Fruit fly (Drosophila melanogaster) whole organism, embryonic: ENCODE measurements around the gene cv-c.

Source experiments
- ATbp ChIP-seq: fragments of 200-800 bp; sonication (Bioruptor generic); optimal IDR thresholded peaks from 2 replicates; lab custom pipeline; 2017; ENCODE audit warnings: missing biosample characterization, mild to moderate bottlenecking, missing genetic modification characterization, missing genetic modification reagents
- Awh ChIP-seq: fragments of 200-800 bp; sonication (Bioruptor generic); IDR thresholded peaks from 2 replicates; pipeline ENCODE4, ENCODE4 v1.3.6; 2022; ENCODE audit warnings: missing biosample characterization, missing genetic modification characterization
- Bgb ChIP-seq: fragments of 200-800 bp; sonication (Bioruptor generic); IDR thresholded peaks from 2 replicates; pipeline ENCODE4 v1.3.6; 2022; ENCODE audit warnings: missing biosample characterization, missing genetic modification characterization; ENCODE audit not compliant: partially characterized antibody
- CG10267 ChIP-seq: fragments of 200-800 bp; sonication (Bioruptor generic); optimal IDR thresholded peaks from 2 replicates; lab custom pipeline; 2018; ENCODE audit warnings: missing biosample characterization, mild to moderate bottlenecking, missing genetic modification characterization, moderate library complexity
- CG10321 ChIP-seq: fragments of 200-800 bp; sonication (Bioruptor generic); IDR thresholded peaks from 2 replicates; pipeline ENCODE4 v1.3.6; 2022; ENCODE audit warnings: missing biosample characterization, missing genetic modification characterization
- CG10979 ChIP-seq: fragments of 200-800 bp; sonication (Bioruptor generic); optimal IDR thresholded peaks from 2 replicates; lab custom pipeline; 2018; ENCODE audit warnings: missing biosample characterization, mild to moderate bottlenecking, missing genetic modification characterization, moderate library complexity
- CG11247 ChIP-seq: fragments of 200-800 bp; sonication (Bioruptor generic); IDR thresholded peaks from 2 replicates; pipeline ENCODE4 v1.3.6; 2022; ENCODE audit warnings: missing biosample characterization, missing genetic modification characterization
- CG11504 ChIP-seq: fragments of 200-800 bp; sonication (Bioruptor generic); optimal IDR thresholded peaks from 3 replicates; lab custom pipeline; 2019; ENCODE audit warnings: missing biosample characterization, mild to moderate bottlenecking, missing genetic modification characterization, moderate library complexity
- CG11560 ChIP-seq: fragments of 200-800 bp; sonication (Bioruptor generic); IDR thresholded peaks from 3 replicates; pipeline ENCODE4 v1.3.6; 2022; ENCODE audit warnings: missing biosample characterization, missing genetic modification characterization
- CG13287 ChIP-seq: fragments of 200-800 bp; sonication (Bioruptor generic); IDR thresholded peaks from 2 replicates; pipeline ENCODE4 v1.3.6; 2022; ENCODE audit warnings: missing biosample characterization, missing genetic modification characterization; ENCODE audit not compliant: partially characterized antibody
- CG1647 ChIP-seq: fragments of 200-800 bp; sonication (Bioruptor generic); optimal IDR thresholded peaks from 3 replicates; lab custom pipeline; 2016; ENCODE audit warnings: missing biosample characterization, missing genetic modification characterization
- CG18262 ChIP-seq: fragments of 200-800 bp; optimal IDR thresholded peaks from 3 replicates; lab custom pipeline; 2019; ENCODE audit warnings: missing biosample characterization, mild to moderate bottlenecking, missing genetic modification characterization, moderate library complexity
- CG18476 ChIP-seq: fragments of 200-800 bp; sonication (Bioruptor generic); optimal IDR thresholded peaks from 2 replicates; lab custom pipeline; 2016; ENCODE audit warnings: missing biosample characterization, mild to moderate bottlenecking, missing genetic modification characterization
- CG2199 ChIP-seq: fragments of 200-800 bp; sonication (Bioruptor generic); IDR thresholded peaks from 3 replicates; pipeline ENCODE4 v1.3.6; 2022; ENCODE audit warnings: missing biosample characterization, missing genetic modification characterization
- CG2712 ChIP-seq: fragments of 200-800 bp; optimal IDR thresholded peaks from 3 replicates; lab custom pipeline; 2019; ENCODE audit warnings: missing biosample characterization, mild to moderate bottlenecking, missing genetic modification characterization, moderate library complexity
- CG31441 ChIP-seq: fragments of 200-800 bp; sonication (Bioruptor generic); IDR thresholded peaks from 2 replicates; pipeline ENCODE4 v1.3.6; 2022; ENCODE audit warnings: missing biosample characterization, missing genetic modification characterization
- CG34376 ChIP-seq: fragments of 200-800 bp; sonication (Bioruptor generic); optimal IDR thresholded peaks from 2 replicates; lab custom pipeline; 2018; ENCODE audit warnings: missing biosample characterization, mild to moderate bottlenecking, missing genetic modification characterization
- CG4360 ChIP-seq: fragments of 200-800 bp; sonication (Bioruptor generic); IDR thresholded peaks from 2 replicates; pipeline ENCODE4 v1.3.6; 2022; ENCODE audit warnings: missing biosample characterization, missing genetic modification characterization
- CG4820 ChIP-seq: fragments of 200-800 bp; sonication (Bioruptor generic); optimal IDR thresholded peaks from 3 replicates; lab custom pipeline; 2016; ENCODE audit warnings: missing biosample characterization, missing genetic modification characterization
- CG8290 ChIP-seq, 3 experiments: fragments of 200-800 bp; sonication (Bioruptor generic); optimal IDR thresholded peaks; 2 replicates each; lab custom pipeline; 2016 to 2019; ENCODE audit warnings: missing biosample characterization in 3 of 3, missing genetic modification characterization in 3 of 3, mild to moderate bottlenecking in 2 of 3, moderate library complexity in 1 of 3
- CG9817 ChIP-seq: fragments of 200-800 bp; sonication (Bioruptor generic); optimal IDR thresholded peaks from 2 replicates; lab custom pipeline; 2018; ENCODE audit warnings: missing biosample characterization, mild to moderate bottlenecking, missing genetic modification characterization, moderate library complexity
- CG9932 ChIP-seq: fragments of 200-800 bp; sonication (Bioruptor generic); IDR thresholded peaks from 2 replicates; pipeline ENCODE4 v1.3.6; 2022; ENCODE audit warnings: missing biosample characterization, missing genetic modification characterization
- CoRest ChIP-seq: fragments of 200-800 bp; sonication (Bioruptor generic); optimal IDR thresholded peaks from 3 replicates; lab custom pipeline; 2018; ENCODE audit warnings: missing biosample characterization, mild to moderate bottlenecking, missing genetic modification characterization, moderate library complexity
- Dbx ChIP-seq: fragments of 200-800 bp; sonication (Bioruptor generic); IDR thresholded peaks from 3 replicates; pipeline ENCODE4 v1.3.6; 2022; ENCODE audit warnings: missing biosample characterization, missing genetic modification characterization
- Ets65A ChIP-seq: fragments of 200-800 bp; sonication (Bioruptor generic); peaks from one replicate; lab custom pipeline; 2016; ENCODE audit warnings: missing biosample characterization, missing genetic modification characterization
- HLH4C ChIP-seq: fragments of 200-800 bp; sonication (Bioruptor generic); IDR thresholded peaks from 3 replicates; pipeline ENCODE4 v1.3.6; 2022; ENCODE audit warnings: missing biosample characterization, missing genetic modification characterization; ENCODE audit not compliant: partially characterized antibody
- Hand ChIP-seq: fragments of 200-800 bp; sonication (Bioruptor generic); optimal IDR thresholded peaks from 2 replicates; lab custom pipeline; 2017; ENCODE audit warnings: mild to moderate bottlenecking, missing biosample characterization, missing genetic modification reagents, missing genetic modification characterization
- Lpt ChIP-seq: fragments of >200 bp; optimal IDR thresholded peaks from 2 replicates; lab custom pipeline; 2018; ENCODE audit warnings: missing biosample characterization, missing genetic modification characterization
- Med ChIP-seq: fragments of 200-800 bp; sonication (Bioruptor generic); peaks from one replicate; lab custom pipeline; 2016; ENCODE audit warnings: missing biosample characterization, missing genetic modification characterization, mild to moderate bottlenecking, inconsistent platforms, moderate library complexity
- Trl ChIP-seq, 3 experiments: fragments of >200 bp in 2 of 3; fragments of 200-800 bp in 1 of 3; sonication (Bioruptor generic) in 1 of 3; optimal IDR thresholded peaks; 2 replicates in 1 of 3; 3 replicates in 2 of 3; lab custom pipeline; 2016 to 2017; ENCODE audit warnings: missing biosample characterization in 1 of 3, missing genetic modification characterization in 1 of 3
- dysf ChIP-seq: fragments of 200-800 bp; sonication (Bioruptor generic); IDR thresholded peaks from 3 replicates; pipeline ENCODE4 v1.3.6; 2022; ENCODE audit warnings: missing biosample characterization, missing genetic modification characterization
- ewg ChIP-seq: fragments of 200-800 bp; sonication (Bioruptor generic); optimal IDR thresholded peaks from 3 replicates; lab custom pipeline; 2017; ENCODE audit warnings: mild to moderate bottlenecking, missing biosample characterization, missing genetic modification reagents, missing genetic modification characterization
- ftz-f1 ChIP-seq: fragments of 200-800 bp; sonication (Bioruptor generic); optimal IDR thresholded peaks from 2 replicates; lab custom pipeline; 2016; ENCODE audit warnings: missing biosample characterization, missing genetic modification characterization
- hb ChIP-seq: fragments of 200-800 bp; sonication (Bioruptor generic); IDR thresholded peaks from 3 replicates; pipeline ENCODE4 v1.3.6; 2022; ENCODE audit warnings: missing biosample characterization, missing genetic modification characterization; ENCODE audit not compliant: partially characterized antibody
- lab ChIP-seq: fragments of 200-800 bp; sonication (Bioruptor generic); optimal IDR thresholded peaks from 3 replicates; lab custom pipeline; 2017; ENCODE audit warnings: missing biosample characterization, missing genetic modification characterization, mild to moderate bottlenecking, moderate library complexity, missing genetic modification reagents
- lbe ChIP-seq: fragments of 200-800 bp; sonication (Bioruptor generic); optimal IDR thresholded peaks from 2 replicates; lab custom pipeline; 2016; ENCODE audit warnings: missing biosample characterization, mild to moderate bottlenecking, missing genetic modification characterization
- prd ChIP-seq, 3 experiments: fragments of >200 bp in 2 of 3; fragments of 200-800 bp in 1 of 3; sonication (Bioruptor generic) in 1 of 3; optimal IDR thresholded peaks in 2 of 3; IDR thresholded peaks in 1 of 3; 2 replicates in 2 of 3; 3 replicates in 1 of 3; pipeline versions ENCODE4 v1.3.6 to Lab custom; 2017 to 2022; ENCODE audit warnings: missing biosample characterization in 1 of 3, missing genetic modification characterization in 1 of 3
- sima ChIP-seq: fragments of 200-800 bp; sonication (Bioruptor generic); optimal IDR thresholded peaks from 2 replicates; lab custom pipeline; 2016; ENCODE audit warnings: missing biosample characterization, missing genetic modification characterization
- sisA ChIP-seq: fragments of 200-800 bp; sonication (Bioruptor generic); IDR thresholded peaks from 2 replicates; pipeline ENCODE4 v1.3.6; 2022; ENCODE audit warnings: missing biosample characterization, missing genetic modification characterization
- sob ChIP-seq: fragments of 200-800 bp; sonication (Bioruptor generic); IDR thresholded peaks from 2 replicates; pipeline ENCODE4 v1.3.6; 2022; ENCODE audit warnings: missing biosample characterization, missing genetic modification characterization
- sug ChIP-seq: fragments of 200-800 bp; optimal IDR thresholded peaks from 2 replicates; lab custom pipeline; 2019; ENCODE audit warnings: missing biosample characterization, mild to moderate bottlenecking, missing genetic modification characterization, moderate library complexity
- trh ChIP-seq: fragments of 200-800 bp; sonication (Bioruptor generic); optimal IDR thresholded peaks from 2 replicates; lab custom pipeline; 2016; ENCODE audit warnings: missing biosample characterization, missing genetic modification characterization
- wek ChIP-seq: fragments of 200-800 bp; sonication (Bioruptor generic); optimal IDR thresholded peaks from 3 replicates; lab custom pipeline; 2018; ENCODE audit warnings: missing biosample characterization, mild to moderate bottlenecking, missing genetic modification characterization, moderate library complexity

cv-c gene

DNA sequence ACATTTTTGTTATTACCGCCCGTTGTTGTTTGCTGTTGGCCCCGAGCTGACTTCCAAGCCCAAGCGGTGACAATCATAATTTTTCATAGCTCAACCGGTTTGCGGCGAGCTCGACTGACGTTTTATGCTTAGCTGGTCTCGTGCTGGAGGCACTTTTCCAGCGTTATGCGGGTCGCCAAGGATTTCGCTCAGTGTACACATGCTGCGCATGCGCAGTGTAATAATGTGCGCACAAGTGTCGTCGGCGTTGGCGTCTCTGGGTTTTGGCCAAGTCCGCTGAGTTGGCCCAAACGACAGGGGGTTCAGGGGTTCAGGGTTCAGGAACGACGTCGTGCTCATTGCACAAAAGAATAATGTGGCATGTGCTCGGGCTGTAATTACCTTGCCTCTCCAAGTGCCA lies 36.4 kb downstream of the cv-c start (continued):
- TF ChIP-seq CG8290 (GFP tag; optimal IDR thresholded peaks at IDR 0.05; lab: Kevin White, UChicago) (no peak), CG8290 (tag; optimal IDR thresholded peaks at IDR 0.05; lab: Kevin White, UChicago) (peak in 1 of 2 experiments; percentile 19), CG4360 (0 out of 2 replicates have a peak, but pooled peaks have one; percentile 14), CoRest (tag; lab: Kevin White, UChicago) (no peak), sug (no peak), ewg (GFP tag; lab: Kevin White, UChicago) (peak; percentile 6), CG2199 (peak; percentile 62; the same call in 1 of the 3 replicates), sisA (GFP tag; lab: Robert Waterston, UW) (no peak), Med (GFP tag; lab: Kevin White, UChicago) (peak; percentile 62), Dbx (GFP tag; lab: Robert Waterston, UW) (no peak), CG9932 (GFP tag; lab: Robert Waterston, UW) (0 out of 2 replicates have a peak, but pooled peaks have one; percentile 26), hb (no peak), prd (optimal IDR thresholded peaks at IDR 0.05; lab: Kevin White, UChicago) (no peak), prd (GFP tag; IDR thresholded peaks at IDR 0.05; lab: Robert Waterston, UW) (0 out of 3 replicates have a peak, but pooled peaks have one; percentile 6), Trl (optimal IDR thresholded peaks at IDR 0.05; lab: Kevin White, UChicago) (no peak), Trl (GFP tag; optimal IDR thresholded peaks at IDR 0.05; lab: Kevin White, UChicago) (no peak)

DNA sequence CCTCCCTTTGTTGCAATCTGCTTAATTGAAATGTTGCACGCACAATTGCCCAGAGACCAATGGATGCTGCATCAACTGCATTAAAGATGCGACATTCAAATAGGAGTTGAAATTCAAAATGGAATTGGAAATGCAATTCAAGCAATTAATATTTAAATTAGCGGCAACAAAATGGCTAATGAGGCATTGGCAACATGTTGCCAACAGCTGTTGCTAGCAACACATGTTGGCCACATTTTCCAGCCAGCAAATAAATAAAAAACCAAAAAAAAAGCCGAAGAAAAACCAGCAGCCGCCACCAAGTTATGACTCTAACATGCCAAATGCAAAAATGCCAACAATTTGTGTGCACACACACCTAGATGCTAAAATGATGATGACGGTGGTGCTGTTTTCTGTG lies 37.3 kb downstream of the cv-c start:
- TF ChIP-seq lbe, result no peak
- TF ChIP-seq CG9817, result no peak
- TF ChIP-seq CG13287 (GFP tag; lab: Robert Waterston, UW), result no peak
- TF ChIP-seq Hand (GFP tag; lab: Kevin White, UChicago), result no peak
- TF ChIP-seq CG11247 (GFP tag; lab: Robert Waterston, UW), result no peak
- TF ChIP-seq CG11504 (tag; lab: Kevin White, UChicago), result peak; percentile 95
- TF ChIP-seq, all 482 proteins: peak for 1

DNA sequence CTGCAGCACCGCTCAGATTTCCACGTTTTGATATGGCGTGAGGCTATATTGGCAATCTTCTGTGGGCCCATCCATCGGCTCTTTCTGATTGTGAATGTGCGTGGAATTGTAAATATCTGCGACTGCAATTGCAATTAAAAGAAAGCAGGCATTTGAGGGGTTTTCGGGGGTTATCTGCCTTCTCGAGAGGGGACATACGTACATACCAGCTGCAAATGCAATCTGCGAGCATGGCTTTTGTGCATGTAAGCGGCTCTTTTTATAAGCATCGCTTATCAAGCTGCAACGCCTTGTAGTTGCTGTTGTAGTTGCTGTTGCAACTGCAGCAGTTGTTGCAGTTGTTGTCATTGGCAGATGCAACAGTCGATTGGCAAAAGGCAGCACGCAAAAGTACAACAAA lies 40.0 kb downstream of the cv-c start:
- no peak for TF ChIP-seq Awh (GFP tag; lab: Robert Waterston, UW)

DNA sequence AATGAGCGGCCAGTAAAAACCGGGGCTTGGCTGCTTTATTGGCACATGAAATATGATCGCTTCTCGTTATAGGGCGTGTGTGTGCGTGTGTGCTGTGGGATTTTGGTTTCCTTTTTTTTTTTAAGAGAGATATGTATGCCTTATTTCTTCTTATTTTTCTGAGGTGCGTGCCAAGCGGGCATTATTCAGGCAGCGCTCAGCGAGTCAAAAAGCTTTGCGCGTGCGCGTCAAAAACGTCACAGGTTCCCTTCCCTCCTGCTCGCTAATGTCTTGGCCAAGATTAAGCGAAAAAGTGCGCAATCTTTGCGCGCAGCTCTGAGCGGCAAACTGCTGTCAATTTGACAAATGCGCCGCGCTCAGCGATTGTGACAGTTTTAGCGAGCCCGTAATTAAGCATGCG lies 43.2 kb downstream of the cv-c start:
- 0 out of 2 replicates have a peak, but pooled peaks have one; percentile 3 for TF ChIP-seq Bgb
- peak; percentile 20 for TF ChIP-seq Ets65A (GFP tag; lab: Kevin White, UChicago)
- TF ChIP-seq ewg (GFP tag; lab: Kevin White, UChicago), result peak; percentile 7
- no peak for TF ChIP-seq HLH4C (GFP tag; lab: Robert Waterston, UW)

DNA sequence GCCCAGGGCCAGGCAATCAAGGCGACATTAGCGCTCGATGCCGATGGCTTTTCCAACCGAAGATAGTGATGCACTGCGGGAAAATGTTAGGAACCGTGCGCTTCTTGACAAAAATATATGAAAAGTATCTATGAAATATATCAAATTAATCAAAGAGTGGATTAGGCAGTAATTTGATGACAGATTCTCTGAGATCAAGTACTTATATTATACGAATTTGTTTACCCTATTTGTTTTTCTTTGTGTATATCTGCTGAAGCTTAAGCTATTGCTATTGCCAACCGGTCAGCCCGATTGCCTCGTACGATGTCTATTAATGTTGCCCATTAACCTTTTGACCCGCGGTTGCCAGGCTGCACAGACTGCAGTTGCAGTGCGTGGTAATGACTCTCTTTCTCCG lies 45.1 kb downstream of the cv-c start:
- TF ChIP-seq Lpt (no peak), ftz-f1 (no peak), CG1647 (GFP tag; lab: Kevin White, UChicago) (no peak), lab (peak; percentile 28), CG2712 (tag; lab: Kevin White, UChicago) (peak; percentile 37), CG10979 (tag; lab: Kevin White, UChicago) (peak; percentile 53), ATbp (GFP tag; lab: Kevin White, UChicago) (peak; percentile 26), trh (GFP tag; lab: Kevin White, UChicago) (no peak), sima (GFP tag; lab: Kevin White, UChicago) (no peak), CG34376 (GFP tag; lab: Kevin White, UChicago) (no peak), CG18262 (peak; percentile 5), CG10267 (no peak), wek (GFP tag; lab: Kevin White, UChicago) (no peak), CG31441 (peak; percentile 33; the same call in 1 of the 2 replicates), CG18476 (GFP tag; lab: Kevin White, UChicago) (peak; percentile 1), sob (GFP tag; lab: Robert Waterston, UW) (no peak), dysf (peak; percentile 36; the same call in 1 of the 3 replicates), Med (GFP tag; lab: Kevin White, UChicago) (peak; percentile 27), CG10321 (GFP tag; lab: Robert Waterston, UW) (no peak), CG4820 (GFP tag; lab: Kevin White, UChicago) (peak; percentile 21), sisA (GFP tag; lab: Robert Waterston, UW) (peak; percentile 59), CG11560 (tag; lab: Robert Waterston, UW) (no peak)
